Fruit fly (Drosophila melanogaster) whole organism, embryonic: ENCODE data around the gene defl.

Source experiments
- Bdp1 ChIP-seq: fragments of 200-800 bp; sonication (Bioruptor generic); optimal IDR thresholded peaks from 3 replicates; lab custom pipeline; 2016; ENCODE audit warnings: missing biosample characterization, missing genetic modification characterization
- CG10462 ChIP-seq: fragments of 200-800 bp; sonication (Bioruptor generic); optimal IDR thresholded peaks from 2 replicates; lab custom pipeline; 2016; ENCODE audit warnings: missing biosample characterization, missing genetic modification characterization
- CG10979 ChIP-seq: fragments of 200-800 bp; sonication (Bioruptor generic); optimal IDR thresholded peaks from 2 replicates; lab custom pipeline; 2018; ENCODE audit warnings: missing biosample characterization, mild to moderate bottlenecking, missing genetic modification characterization, moderate library complexity
- CG12104 ChIP-seq: fragments of 200-800 bp; sonication (Bioruptor generic); optimal IDR thresholded peaks from 3 replicates; lab custom pipeline; 2016; ENCODE audit warnings: missing biosample characterization, missing genetic modification characterization
- CG12659 ChIP-seq: fragments of 200-800 bp; sonication (Bioruptor generic); optimal IDR thresholded peaks from 3 replicates; lab custom pipeline; 2017; ENCODE audit warnings: mild to moderate bottlenecking, missing biosample characterization, missing genetic modification reagents, missing genetic modification characterization
- CG13287 ChIP-seq: fragments of 200-800 bp; sonication (Bioruptor generic); IDR thresholded peaks from 2 replicates; pipeline ENCODE4 v1.3.6; 2022; ENCODE audit warnings: missing biosample characterization, missing genetic modification characterization; ENCODE audit not compliant: partially characterized antibody
- CG13424 ChIP-seq: fragments of 200-800 bp; sonication (Bioruptor generic); optimal IDR thresholded peaks from 2 replicates; lab custom pipeline; 2019; ENCODE audit warnings: missing biosample characterization, mild to moderate bottlenecking, missing genetic modification characterization, moderate library complexity
- CG1529 ChIP-seq: fragments of 200-800 bp; sonication (Bioruptor generic); optimal IDR thresholded peaks from 3 replicates; lab custom pipeline; 2018; ENCODE audit warnings: missing biosample characterization, missing genetic modification characterization
- CG15601 ChIP-seq: fragments of 200-800 bp; sonication (Bioruptor generic); optimal IDR thresholded peaks from 3 replicates; lab custom pipeline; 2019; ENCODE audit warnings: missing biosample characterization, mild to moderate bottlenecking, missing genetic modification characterization, moderate library complexity
- CG15696 ChIP-seq: fragments of 200-800 bp; sonication (Bioruptor generic); optimal IDR thresholded peaks from 2 replicates; lab custom pipeline; 2019; ENCODE audit warnings: missing biosample characterization, mild to moderate bottlenecking, missing genetic modification characterization, moderate library complexity
- CG1603 ChIP-seq: fragments of 200-800 bp; sonication (Bioruptor generic); optimal IDR thresholded peaks from 2 replicates; lab custom pipeline; 2019; ENCODE audit warnings: missing biosample characterization, mild to moderate bottlenecking, missing genetic modification characterization, moderate library complexity
- CG16815 ChIP-seq: fragments of 200-800 bp; sonication (Bioruptor generic); optimal IDR thresholded peaks from 3 replicates; lab custom pipeline; 2017; ENCODE audit warnings: missing biosample characterization, mild to moderate bottlenecking, missing genetic modification characterization
- CG17385 ChIP-seq: fragments of 200-800 bp; sonication (Bioruptor generic); optimal IDR thresholded peaks from 3 replicates; lab custom pipeline; 2018; ENCODE audit warnings: missing biosample characterization, mild to moderate bottlenecking, missing genetic modification characterization
- CG2120 ChIP-seq: fragments of 200-800 bp; sonication (Bioruptor generic); optimal IDR thresholded peaks from 3 replicates; lab custom pipeline; 2016; ENCODE audit warnings: missing biosample characterization, missing genetic modification characterization
- CG2712 ChIP-seq: fragments of 200-800 bp; optimal IDR thresholded peaks from 3 replicates; lab custom pipeline; 2019; ENCODE audit warnings: missing biosample characterization, mild to moderate bottlenecking, missing genetic modification characterization, moderate library complexity
- CG31224 ChIP-seq: fragments of 200-800 bp; sonication (Bioruptor generic); IDR thresholded peaks from 2 replicates; pipeline ENCODE4 v1.3.6; 2022; ENCODE audit warnings: missing biosample characterization, missing genetic modification characterization
- CG3995 ChIP-seq: fragments of 200-800 bp; sonication (Bioruptor generic); optimal IDR thresholded peaks from 3 replicates; lab custom pipeline; 2016; ENCODE audit warnings: missing biosample characterization, missing genetic modification characterization
- CG4707 ChIP-seq: fragments of 200-800 bp; sonication (Bioruptor generic); optimal IDR thresholded peaks from 2 replicates; lab custom pipeline; 2018; ENCODE audit warnings: missing biosample characterization, mild to moderate bottlenecking, missing genetic modification characterization, moderate library complexity
- CG7963 ChIP-seq: fragments of 200-800 bp; sonication (Bioruptor generic); IDR thresholded peaks from 3 replicates; pipeline ENCODE4 v1.3.6; 2022; ENCODE audit warnings: missing biosample characterization, missing genetic modification characterization; ENCODE audit not compliant: partially characterized antibody
- CG7987 ChIP-seq: fragments of 200-800 bp; sonication (Bioruptor generic); optimal IDR thresholded peaks from 2 replicates; lab custom pipeline; 2018; ENCODE audit warnings: missing biosample characterization, mild to moderate bottlenecking, missing genetic modification characterization, moderate library complexity
- CG9932 ChIP-seq: fragments of 200-800 bp; sonication (Bioruptor generic); IDR thresholded peaks from 2 replicates; pipeline ENCODE4 v1.3.6; 2022; ENCODE audit warnings: missing biosample characterization, missing genetic modification characterization
- CHES-1-like ChIP-seq: fragments of 200-800 bp; sonication (Bioruptor generic); optimal IDR thresholded peaks from 2 replicates; lab custom pipeline; 2016; ENCODE audit warnings: missing biosample characterization, missing genetic modification characterization
- Elba2 ChIP-seq: fragments of 200-800 bp; sonication (Bioruptor generic); optimal IDR thresholded peaks from 3 replicates; lab custom pipeline; 2016; ENCODE audit warnings: missing biosample characterization, missing genetic modification characterization
- Fer1 ChIP-seq: fragments of 200-800 bp; sonication (Bioruptor generic); optimal IDR thresholded peaks from 2 replicates; lab custom pipeline; 2017; ENCODE audit warnings: missing biosample characterization, mild to moderate bottlenecking, missing genetic modification characterization
- Fer3 ChIP-seq: fragments of 200-800 bp; sonication (Bioruptor generic); optimal IDR thresholded peaks from 2 replicates; lab custom pipeline; 2018; ENCODE audit warnings: missing biosample characterization, mild to moderate bottlenecking, missing genetic modification characterization, moderate library complexity
- Hand ChIP-seq: fragments of 200-800 bp; sonication (Bioruptor generic); optimal IDR thresholded peaks from 2 replicates; lab custom pipeline; 2017; ENCODE audit warnings: mild to moderate bottlenecking, missing biosample characterization, missing genetic modification reagents, missing genetic modification characterization
- Meics ChIP-seq: fragments of 200-800 bp; sonication (Bioruptor generic); optimal IDR thresholded peaks from 2 replicates; lab custom pipeline; 2017; ENCODE audit warnings: missing biosample characterization, mild to moderate bottlenecking, missing genetic modification characterization
- Ssrp ChIP-seq: fragments of 200-800 bp; sonication (Bioruptor generic); optimal IDR thresholded peaks from 2 replicates; lab custom pipeline; 2018; ENCODE audit warnings: missing biosample characterization, mild to moderate bottlenecking, missing genetic modification characterization, moderate library complexity
- Taf1 ChIP-seq: fragments of 200-800 bp; sonication (Bioruptor generic); IDR thresholded peaks from 2 replicates; pipeline ENCODE4 v1.3.6; 2022; ENCODE audit warnings: missing biosample characterization, missing genetic modification characterization
- Usf ChIP-seq: fragments of 200-800 bp; sonication (Bioruptor generic); optimal IDR thresholded peaks from 2 replicates; lab custom pipeline; 2017; ENCODE audit warnings: missing genotype, missing biosample characterization, missing genetic modification characterization
- ab ChIP-seq: fragments of 200-800 bp; sonication (Bioruptor generic); optimal IDR thresholded peaks from 2 replicates; lab custom pipeline; 2016; ENCODE audit warnings: missing biosample characterization, missing genetic modification characterization
- al ChIP-seq: fragments of 200-800 bp; sonication (Bioruptor generic); IDR thresholded peaks from 2 replicates; pipeline ENCODE4 v1.3.6; 2022; ENCODE audit warnings: missing biosample characterization, missing genetic modification characterization
- bbx ChIP-seq: fragments of 200-800 bp; sonication (Bioruptor generic); IDR thresholded peaks from 2 replicates; pipeline ENCODE4 v1.3.6; 2022; ENCODE audit warnings: missing biosample characterization, missing genetic modification characterization; ENCODE audit not compliant: partially characterized antibody
- br ChIP-seq: fragments of >200 bp; optimal IDR thresholded peaks from 2 replicates; lab custom pipeline; 2017
- chm ChIP-seq: fragments of 200-800 bp; sonication (Bioruptor generic); IDR thresholded peaks from 2 replicates; pipeline ENCODE4 v1.3.6; 2022; ENCODE audit warnings: missing biosample characterization, missing genetic modification characterization
- da ChIP-seq: fragments of 200-800 bp; sonication (Bioruptor generic); optimal IDR thresholded peaks from 2 replicates; lab custom pipeline; 2016; ENCODE audit warnings: missing biosample characterization, missing genetic modification characterization
- fd96Cb ChIP-seq: fragments of 200-800 bp; sonication (Bioruptor generic); optimal IDR thresholded peaks from 2 replicates; lab custom pipeline; 2018; ENCODE audit warnings: missing biosample characterization, mild to moderate bottlenecking, missing genetic modification characterization, moderate library complexity
- fru ChIP-seq: fragments of >200 bp; optimal IDR thresholded peaks from 2 replicates; lab custom pipeline; 2017
- gce ChIP-seq: fragments of 200-800 bp; sonication (Bioruptor generic); IDR thresholded peaks from 3 replicates; pipeline ENCODE4 v1.3.6; 2022; ENCODE audit warnings: missing biosample characterization, missing genetic modification characterization
- ham ChIP-seq: fragments of 200-800 bp; sonication (Bioruptor generic); IDR thresholded peaks from 2 replicates; pipeline ENCODE4 v1.3.6; 2022; ENCODE audit warnings: missing biosample characterization, missing genetic modification characterization
- insv ChIP-seq, 2 experiments: fragments of 200-800 bp; sonication (Bioruptor generic); optimal IDR thresholded peaks; 3 replicates each; lab custom pipeline; 2016 to 2018; ENCODE audit warnings: missing biosample characterization in 2 of 2, missing genetic modification characterization in 2 of 2
- mld ChIP-seq: fragments of 200-800 bp; sonication (Bioruptor generic); IDR thresholded peaks from 3 replicates; pipeline ENCODE4 v1.3.6; 2022; ENCODE audit warnings: missing biosample characterization, missing genetic modification characterization; ENCODE audit not compliant: partially characterized antibody
- nerfin-1 ChIP-seq: fragments of 200-800 bp; sonication (Bioruptor generic); optimal IDR thresholded peaks from 3 replicates; lab custom pipeline; 2019; ENCODE audit warnings: missing biosample characterization, mild to moderate bottlenecking, missing genetic modification characterization, moderate library complexity
- nom ChIP-seq: fragments of 200-800 bp; sonication (Bioruptor generic); optimal IDR thresholded peaks from 2 replicates; lab custom pipeline; 2017; ENCODE audit warnings: missing biosample characterization, missing genetic modification characterization, mild to moderate bottlenecking, moderate library complexity, missing genetic modification reagents
- phol ChIP-seq: fragments of 200-800 bp; sonication (Bioruptor generic); optimal IDR thresholded peaks from 3 replicates; lab custom pipeline; 2018; ENCODE audit warnings: missing biosample characterization, mild to moderate bottlenecking, missing genetic modification characterization, moderate library complexity
- pros ChIP-seq: fragments of 200-800 bp; sonication (Bioruptor generic); optimal IDR thresholded peaks from 3 replicates; lab custom pipeline; 2019; ENCODE audit warnings: missing biosample characterization, mild to moderate bottlenecking, missing genetic modification characterization, moderate library complexity
- pum ChIP-seq: fragments of 200-800 bp; sonication (Bioruptor generic); optimal IDR thresholded peaks from 2 replicates; lab custom pipeline; 2016; ENCODE audit warnings: missing biosample characterization, missing genetic modification characterization
- rib ChIP-seq: fragments of 200-800 bp; sonication (Bioruptor generic); IDR thresholded peaks from 2 replicates; pipeline ENCODE4 v1.3.6; 2022; ENCODE audit warnings: missing biosample characterization, missing genetic modification characterization
- run ChIP-seq: fragments of 200-800 bp; sonication (Bioruptor generic); optimal IDR thresholded peaks from 3 replicates; lab custom pipeline; 2018; ENCODE audit warnings: missing biosample characterization, mild to moderate bottlenecking, missing genetic modification characterization
- salm ChIP-seq: fragments of 200-800 bp; sonication (Bioruptor generic); optimal IDR thresholded peaks from 2 replicates; lab custom pipeline; 2018; ENCODE audit warnings: missing biosample characterization, mild to moderate bottlenecking, missing genetic modification characterization
- sr ChIP-seq: fragments of 200-800 bp; sonication (Bioruptor generic); IDR thresholded peaks from 3 replicates; pipeline ENCODE4 v1.3.6; 2022; ENCODE audit warnings: missing biosample characterization, missing genetic modification characterization
- vvl ChIP-seq: fragments of 200-800 bp; sonication (Bioruptor generic); IDR thresholded peaks from 2 replicates; pipeline ENCODE4 v1.3.6; 2022; ENCODE audit warnings: missing biosample characterization, missing genetic modification characterization

Gene defl

dm6 chr3L:9723108-9723507 lies at the start of gene defl, which contains the start of gene nbs (continued):
- TF ChIP-seq Meics (GFP tag; lab: Kevin White, UChicago) (peak; percentile 66), nerfin-1 (tag; lab: Kevin White, UChicago) (peak; percentile 45), nom (GFP tag; lab: Kevin White, UChicago) (no peak), CG12104 (GFP tag; lab: Kevin White, UChicago) (peak; percentile 53), da (no peak), insv (GFP tag; optimal IDR thresholded peaks at IDR 0.05; lab: Kevin White, UChicago) (peak in 1 of 2 experiments; percentile 11), br (lab: Kevin White, UChicago) (no peak), CG1603 (tag; lab: Kevin White, UChicago) (no peak), CG7963 (GFP tag; lab: Robert Waterston, UW) (no peak), Taf1 (GFP tag; lab: Robert Waterston, UW) (peak; percentile 46), CG31224 (GFP tag; lab: Robert Waterston, UW) (peak; percentile 46), pum (GFP tag; lab: Kevin White, UChicago) (peak; percentile 61), Hand (GFP tag; lab: Kevin White, UChicago) (no peak), CG1529 (GFP tag; lab: Kevin White, UChicago) (no peak), CG2712 (tag; lab: Kevin White, UChicago) (peak; percentile 85), CG7987 (GFP tag; lab: Kevin White, UChicago) (no peak), Ssrp (tag; lab: Kevin White, UChicago) (peak; percentile 59), pros (GFP tag; lab: Kevin White, UChicago) (no peak), salm (no peak), CHES-1-like (peak; percentile 76), Usf (GFP tag; lab: Kevin White, UChicago) (no peak), Fer1 (GFP tag; lab: Kevin White, UChicago) (peak; percentile 67), CG9932 (GFP tag; lab: Robert Waterston, UW) (peak; percentile 88), CG10979 (tag; lab: Kevin White, UChicago) (peak; percentile 46), CG2120 (peak; percentile 85), CG16815 (GFP tag; lab: Kevin White, UChicago) (peak; percentile 45), CG13287 (GFP tag; lab: Robert Waterston, UW) (peak; percentile 74), phol (tag; lab: Kevin White, UChicago) (peak; percentile 70), chm (no peak), sr (GFP tag; lab: Robert Waterston, UW) (no peak), ham (GFP tag; lab: Robert Waterston, UW) (no peak), rib (GFP tag; lab: Robert Waterston, UW) (peak; percentile 71), CG10462 (GFP tag; lab: Kevin White, UChicago) (peak; percentile 9), ab (no peak), al (GFP tag; lab: Robert Waterston, UW) (peak; percentile 76), Elba2 (no peak), CG17385 (GFP tag; lab: Kevin White, UChicago) (peak; percentile 94), bbx (GFP tag; lab: Robert Waterston, UW) (no peak), CG13424 (tag; lab: Kevin White, UChicago) (peak; percentile 81), fd96Cb (peak; percentile 47), gce (no peak), fru (lab: Kevin White, UChicago) (no peak), mld (GFP tag; lab: Robert Waterston, UW) (no peak), CG3995 (GFP tag; lab: Kevin White, UChicago) (peak; percentile 96), CG12659 (GFP tag; lab: Kevin White, UChicago) (peak; percentile 74), Bdp1 (no peak), Fer3 (tag; lab: Kevin White, UChicago) (peak; percentile 66), CG15696 (tag; lab: Kevin White, UChicago) (peak; percentile 66), CG4707 (GFP tag; lab: Kevin White, UChicago) (no peak), vvl (GFP tag; lab: Robert Waterston, UW) (peak; percentile 77), CG15601 (no peak), run (tag; lab: Kevin White, UChicago) (no peak)
